Worm (Caenorhabditis elegans): Measurements from ENCODE around the gene B0280.11.

B0280.11 gene

ce11 chrIII:7124364-7124763 is 13.7 kb downstream of the B0280.11 start, which contains the start of gene B0280.2:
Gene B0280.2, plus strand, starts transcription at chrIII:7124664.
- no peak for TF ChIP-seq fkh-10 (GFP tag; optimal IDR thresholded peaks at IDR 0.05)
- TF ChIP-seq lin-11 (tag; optimal IDR thresholded peaks at IDR 0.05): no peak
- TF ChIP-seq tbx-2 (tag; optimal IDR thresholded peaks at IDR 0.05): no peak
- TF ChIP-seq pat-9 (tag; optimal IDR thresholded peaks at IDR 0.05): no peak
- no peak for TF ChIP-seq ets-4 (tag; optimal IDR thresholded peaks at IDR 0.05)
- TF ChIP-seq zip-5 (tag; optimal IDR thresholded peaks at IDR 0.05): no peak

- TF ChIP-seq ceh-18 (tag; optimal IDR thresholded peaks at IDR 0.05): no peak
- TF ChIP-seq gmeb-2 (tag; optimal IDR thresholded peaks at IDR 0.05): no peak
- peak; percentile 6 for TF ChIP-seq unc-42 (tag; optimal IDR thresholded peaks at IDR 0.05)
- TF ChIP-seq ceh-45 (GFP tag; IDR thresholded peaks at IDR 0.05): no peak
- TF ChIP-seq hlh-8 (tag; optimal IDR thresholded peaks at IDR 0.05): no peak
- TF ChIP-seq eyg-1 (tag; optimal IDR thresholded peaks at IDR 0.05): no peak
- no peak for TF ChIP-seq ztf-16 (tag; optimal IDR thresholded peaks at IDR 0.05)
- no peak for TF ChIP-seq Y22D7AL.16 (tag; optimal IDR thresholded peaks at IDR 0.05)
- no peak for TF ChIP-seq hlh-30 (tag; optimal IDR thresholded peaks at IDR 0.05; ENCODE audit: insufficient read depth)
- no peak for TF ChIP-seq pag-3 (tag; optimal IDR thresholded peaks at IDR 0.05; ENCODE audit: borderline replicate concordance)
- TF ChIP-seq nfya-1 (tag; optimal IDR thresholded peaks at IDR 0.05): peak; percentile 2
- TF ChIP-seq ceh-19 (GFP tag; optimal IDR thresholded peaks at IDR 0.05): no peak
- TF ChIP-seq ceh-30 (tag; optimal IDR thresholded peaks at IDR 0.05): no peak
- TF ChIP-seq npax-4 (tag; optimal IDR thresholded peaks at IDR 0.05): no peak
- no peak for TF ChIP-seq tbx-2 (tag; optimal IDR thresholded peaks at IDR 0.05)
- peak; percentile 23 for TF ChIP-seq elt-2 (tag; optimal IDR thresholded peaks at IDR 0.05)
- no peak for TF ChIP-seq syd-9 (tag; optimal IDR thresholded peaks at IDR 0.05)
- no peak for TF ChIP-seq odd-2 (tag; optimal IDR thresholded peaks at IDR 0.05)
- TF ChIP-seq fkh-10 (GFP tag; optimal IDR thresholded peaks at IDR 0.05): no peak
- no peak for TF ChIP-seq pros-1 (tag; optimal IDR thresholded peaks at IDR 0.05)
- TF ChIP-seq unc-3 (GFP tag; conservative IDR thresholded peaks at IDR 0.05): no peak
- TF ChIP-seq unc-3 (tag; optimal IDR thresholded peaks at IDR 0.05): no peak
- no peak for TF ChIP-seq ceh-24 (tag; optimal IDR thresholded peaks at IDR 0.05)
- no peak for TF ChIP-seq nhr-232 (tag; optimal IDR thresholded peaks at IDR 0.05)
Measured at ce11 chrIII:7122860-7123259, 15.2 kb downstream of the B0280.11 start, which contains the start of the genes B0280.9 and rpia-1. Gene B0280.9, minus strand, starts transcription at chrIII:7122895. Gene rpia-1, plus strand, starts transcription at chrIII:7123128.

DNA sequence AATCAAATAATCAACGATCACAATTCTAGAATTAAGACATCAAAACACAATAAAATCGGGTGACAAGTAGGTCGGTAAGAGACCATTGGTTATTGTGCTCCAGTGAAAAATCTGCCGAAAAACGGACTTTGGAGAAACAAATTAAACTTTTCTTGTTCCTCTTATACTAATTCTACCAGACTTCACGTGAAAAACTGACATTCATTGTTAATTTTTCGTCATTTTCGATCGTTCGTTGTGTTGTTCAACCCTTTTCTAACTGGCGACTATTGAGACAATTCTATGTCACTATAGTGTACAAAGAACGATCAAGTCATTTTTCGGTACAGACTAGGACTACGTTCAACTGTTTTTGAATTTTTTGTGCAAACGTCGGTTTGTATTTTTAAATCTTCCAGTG is 17.6 kb downstream of the B0280.11 start:
- TF ChIP-seq sox-4 (tag; optimal IDR thresholded peaks at IDR 0.05) (no peak), K02D7.2 (tag; optimal IDR thresholded peaks at IDR 0.05) (no peak), pat-9 (tag; optimal IDR thresholded peaks at IDR 0.05) (no peak), C38D4.7 (GFP tag; optimal IDR thresholded peaks at IDR 0.05) (no peak), ceh-22 (tag; optimal IDR thresholded peaks at IDR 0.05) (no peak), eyg-1 (tag; optimal IDR thresholded peaks at IDR 0.05) (no peak), nfya-1 (tag; optimal IDR thresholded peaks at IDR 0.05) (no peak), unc-86 (tag; optimal IDR thresholded peaks at IDR 0.05) (no peak), F13H6.1 (tag; optimal IDR thresholded peaks at IDR 0.05) (no peak), Y22D7AL.16 (tag; optimal IDR thresholded peaks at IDR 0.05) (no peak), ceh-9 (tag; optimal IDR thresholded peaks at IDR 0.05) (no peak), unc-3 (GFP tag; conservative IDR thresholded peaks at IDR 0.05) (no peak), unc-3 (tag; optimal IDR thresholded peaks at IDR 0.05) (no peak)

ce11 chrIII:7116615-7117252 is 21.3 kb downstream of the B0280.11 start:
- no peak for TF ChIP-seq elt-2 (tag; optimal IDR thresholded peaks at IDR 0.05)
- no peak for TF ChIP-seq odd-2 (tag; optimal IDR thresholded peaks at IDR 0.05)
- TF ChIP-seq ceh-14 (tag; optimal IDR thresholded peaks at IDR 0.05): peak; percentile 10
- peak; percentile 81 for TF ChIP-seq hlh-30 (tag; optimal IDR thresholded peaks at IDR 0.05; ENCODE audit: insufficient read depth)
- no peak for TF ChIP-seq lin-11 (tag; optimal IDR thresholded peaks at IDR 0.05)
- peak; percentile 41 for TF ChIP-seq ceh-18 (tag; optimal IDR thresholded peaks at IDR 0.05)
- no peak for TF ChIP-seq gmeb-2 (tag; optimal IDR thresholded peaks at IDR 0.05)
- TF ChIP-seq unc-55 (GFP tag; optimal IDR thresholded peaks at IDR 0.05): peak; percentile 44
- TF ChIP-seq tbx-2 (tag; optimal IDR thresholded peaks at IDR 0.05): peak; percentile 52
- TF ChIP-seq pha-4 (tag; optimal IDR thresholded peaks at IDR 0.05): no peak
- TF ChIP-seq syd-9 (tag; optimal IDR thresholded peaks at IDR 0.05): no peak
- no peak for TF ChIP-seq C38D4.7 (GFP tag; optimal IDR thresholded peaks at IDR 0.05)
- peak; percentile 61 for TF ChIP-seq nfya-1 (tag; optimal IDR thresholded peaks at IDR 0.05)
- peak; percentile 27 for TF ChIP-seq ref-2 (tag; optimal IDR thresholded peaks at IDR 0.05)
- no peak for TF ChIP-seq sdc-2 (tag; optimal IDR thresholded peaks at IDR 0.05)
- TF ChIP-seq ceh-34 (tag; optimal IDR thresholded peaks at IDR 0.05): peak; percentile 40
- no peak for TF ChIP-seq ama-1 (optimal IDR thresholded peaks at IDR 0.05)
- TF ChIP-seq T23F11.4 (GFP tag; optimal IDR thresholded peaks at IDR 0.05): no peak
- TF ChIP-seq pros-1 (tag; optimal IDR thresholded peaks at IDR 0.05): peak; percentile 41
- no peak for TF ChIP-seq ceh-2 (tag; optimal IDR thresholded peaks at IDR 0.05)

Measured in whole organism, late embryonic.